Worm (Caenorhabditis elegans) whole organism, early embryonic: Measurements from ENCODE around the gene F28C6.8.

Source experiments
- B0310.2 ChIP-seq: sonication (generic microtip); optimal IDR thresholded peaks from 2 replicates; lab custom pipeline; 2016; ENCODE audit warnings: mild to moderate bottlenecking, missing genetic modification characterization, missing compliant biosample characterization
- F13C5.2 ChIP-seq: sonication (generic microtip); optimal IDR thresholded peaks from 2 replicates; lab custom pipeline; 2017; ENCODE audit warnings: mild to moderate bottlenecking, missing genetic modification characterization, inconsistent platforms, missing compliant biosample characterization
- aly-1 ChIP-seq: sonication (generic microtip); optimal IDR thresholded peaks from 2 replicates; lab custom pipeline; 2016; ENCODE audit warnings: missing genetic modification characterization, missing compliant biosample characterization
- ceh-36 ChIP-seq: sonication (generic microtip); optimal IDR thresholded peaks from 2 replicates; lab custom pipeline; 2016; ENCODE audit warnings: missing genetic modification characterization, inconsistent platforms, missing compliant biosample characterization
- ets-7 ChIP-seq: sonication (generic microtip); optimal IDR thresholded peaks from 2 replicates; lab custom pipeline; 2016; ENCODE audit warnings: missing genotype, missing genetic modification characterization, missing compliant biosample characterization
- hmbx-1 ChIP-seq: sonication (generic microtip); optimal IDR thresholded peaks from 2 replicates; lab custom pipeline; 2016; ENCODE audit warnings: mild to moderate bottlenecking, missing genetic modification characterization, missing compliant biosample characterization
- hnd-1 ChIP-seq: sonication (generic microtip); optimal IDR thresholded peaks from 2 replicates; lab custom pipeline; 2016; ENCODE audit warnings: missing genetic modification characterization, missing compliant biosample characterization
- pes-1 ChIP-seq: fragments of 200-800 bp; sonication (Bioruptor generic); IDR thresholded peaks from 2 replicates; pipeline ENCODE4 v1.3.6; 2022; ENCODE audit warnings: missing genetic modification reagents, missing genetic modification characterization, missing compliant biosample characterization
- sea-1 ChIP-seq: fragments of 200-800 bp; sonication (Bioruptor generic); conservative IDR thresholded peaks from 2 replicates; pipeline ENCODE4 v1.3.6; 2022; ENCODE audit warnings: missing genetic modification characterization, missing compliant biosample characterization
- tbx-37 ChIP-seq: fragments of 200-800 bp; sonication (Bioruptor generic); conservative IDR thresholded peaks from 2 replicates; pipeline ENCODE4 v1.3.6; 2022; ENCODE audit warnings: missing genetic modification reagents, missing genetic modification characterization, missing compliant biosample characterization

F28C6.8 gene

DNA sequence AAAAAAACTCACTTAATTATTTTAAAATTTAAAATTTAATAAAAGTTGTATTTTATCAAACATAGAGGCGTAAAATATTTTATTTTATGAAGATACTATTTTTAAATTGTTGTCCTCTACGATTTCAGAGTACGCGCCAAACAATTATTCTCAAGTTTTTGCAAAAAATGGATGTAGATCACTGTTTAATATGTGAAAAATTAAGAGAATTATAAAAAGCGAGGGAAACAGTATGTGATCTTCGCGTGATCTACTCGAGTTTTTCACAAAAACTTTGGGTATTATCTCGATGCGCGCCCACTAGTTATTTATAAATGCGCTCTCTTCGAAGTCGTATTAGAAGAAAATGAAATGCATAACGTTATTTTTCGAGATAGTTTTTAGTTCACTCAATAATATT, 42.2 kb downstream of the F28C6.8 start:
- TF ChIP-seq F13C5.2 (tag; lab: Kevin White, UChicago) (no peak), B0310.2 (tag; lab: Kevin White, UChicago) (no peak), hnd-1 (tag; lab: Kevin White, UChicago) (no peak), aly-1 (no peak), ceh-36 (tag; lab: Kevin White, UChicago) (no peak), tbx-37 (GFP tag; lab: Robert Waterston, UW) (no peak), ets-7 (tag; lab: Kevin White, UChicago) (no peak), hmbx-1 (tag; lab: Kevin White, UChicago) (no peak), pes-1 (GFP tag; lab: Robert Waterston, UW) (no peak)

DNA sequence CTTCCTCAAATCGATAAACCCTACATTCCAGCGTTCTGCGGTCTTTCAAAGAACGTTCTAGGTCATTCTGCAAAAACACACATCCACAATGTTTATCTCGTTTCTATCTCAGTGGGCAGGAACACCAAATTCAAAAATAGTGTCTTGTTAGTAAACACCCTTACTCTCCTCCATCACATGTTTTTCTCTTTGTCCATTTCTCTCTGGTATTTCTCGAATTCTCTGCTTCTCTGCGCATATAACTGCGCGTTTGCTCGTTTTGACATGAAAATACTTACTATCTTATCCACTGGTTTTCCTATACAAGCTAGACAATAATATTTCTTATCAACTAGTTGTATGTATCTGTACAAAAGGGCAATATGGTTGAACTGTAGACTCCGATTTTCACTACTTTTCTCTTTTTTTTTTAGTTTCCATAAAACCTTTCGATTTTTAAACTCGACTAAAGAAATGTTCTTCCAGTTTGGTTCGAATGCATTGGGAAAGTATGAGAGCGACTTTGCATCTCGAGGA, 44.1 kb downstream of the F28C6.8 start, which contains the start of gene pyr-1:
Gene pyr-1 (plus strand): TSS at position 466 of the 516 bp plus-strand sequence.
- no peak for TF ChIP-seq sea-1
